Worm (Caenorhabditis elegans): ENCODE data around the gene F49H12.7.

Gene F49H12.7

DNA sequence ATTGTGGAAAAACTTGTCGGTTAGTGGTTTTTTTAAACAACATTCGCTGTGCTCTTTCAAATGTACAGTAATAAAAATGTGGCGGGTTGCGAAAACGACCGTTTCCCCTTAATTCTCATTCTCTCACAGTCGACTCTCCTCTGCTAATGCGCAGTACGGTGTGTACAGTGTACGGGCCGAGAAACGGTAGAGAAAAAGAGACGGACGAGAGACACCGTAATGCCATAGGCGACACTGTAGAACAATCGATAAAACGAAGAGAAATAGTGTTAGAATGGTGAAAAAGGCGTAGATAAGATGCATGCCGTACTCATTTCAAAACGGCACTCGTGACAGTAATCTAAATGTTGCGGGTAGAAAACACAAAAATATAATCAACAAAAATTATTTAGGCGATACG lies 25.7 kb downstream of the F49H12.7 start:
- TF ChIP-seq hlh-30 (tag; optimal IDR thresholded peaks at IDR 0.05; ENCODE audit: insufficient read depth) (peak; percentile 54), pax-1 (tag; optimal IDR thresholded peaks at IDR 0.05) (no peak), elt-2 (tag; optimal IDR thresholded peaks at IDR 0.05) (peak; percentile 54), syd-9 (tag; optimal IDR thresholded peaks at IDR 0.05) (no peak), nfya-1 (tag; optimal IDR thresholded peaks at IDR 0.05) (peak; percentile 51), npax-4 (tag; optimal IDR thresholded peaks at IDR 0.05) (no peak), T23F11.4 (GFP tag; optimal IDR thresholded peaks at IDR 0.05) (no peak)

DNA sequence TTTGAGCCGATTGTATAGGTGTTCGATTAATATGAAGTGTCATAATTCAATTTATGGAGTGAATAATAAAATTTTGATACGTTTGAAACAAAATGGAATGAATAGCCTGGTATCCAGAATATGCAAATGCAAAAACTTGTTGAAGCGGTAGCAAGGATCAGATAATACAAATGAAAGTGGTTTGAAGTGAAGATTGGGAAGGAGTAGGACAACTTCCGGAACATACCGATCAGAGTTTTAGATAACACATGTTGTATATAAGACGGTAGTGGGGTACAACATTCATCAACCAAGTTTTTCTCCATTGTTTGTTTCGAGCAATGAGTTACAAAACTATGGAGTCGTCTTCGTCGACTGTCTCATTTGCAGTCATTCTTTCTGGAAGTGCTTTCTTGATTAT lies 28.3 kb downstream of the F49H12.7 start, which contains the start of gene col-164:
Gene col-164 (plus strand): TSS at position 301 of the 400 bp plus-strand sequence.
- no peak for TF ChIP-seq ceh-18 (tag; optimal IDR thresholded peaks at IDR 0.05)
- TF ChIP-seq ceh-31 (tag; optimal IDR thresholded peaks at IDR 0.05), result no peak
- no peak for TF ChIP-seq ahr-1 (tag; optimal IDR thresholded peaks at IDR 0.05)
- TF ChIP-seq pros-1 (tag; optimal IDR thresholded peaks at IDR 0.05), result no peak
- TF ChIP-seq syd-9 (tag; optimal IDR thresholded peaks at IDR 0.05), result no peak
- TF ChIP-seq T23F11.4 (GFP tag; optimal IDR thresholded peaks at IDR 0.05), result no peak
- no peak for TF ChIP-seq eyg-1 (tag; optimal IDR thresholded peaks at IDR 0.05)
- TF ChIP-seq unc-42 (tag; optimal IDR thresholded peaks at IDR 0.05), result no peak
- no peak for TF ChIP-seq zip-5 (tag; optimal IDR thresholded peaks at IDR 0.05)
- no peak for TF ChIP-seq nhr-232 (tag; optimal IDR thresholded peaks at IDR 0.05)
- no peak for TF ChIP-seq K02D7.2 (tag; optimal IDR thresholded peaks at IDR 0.05)

DNA sequence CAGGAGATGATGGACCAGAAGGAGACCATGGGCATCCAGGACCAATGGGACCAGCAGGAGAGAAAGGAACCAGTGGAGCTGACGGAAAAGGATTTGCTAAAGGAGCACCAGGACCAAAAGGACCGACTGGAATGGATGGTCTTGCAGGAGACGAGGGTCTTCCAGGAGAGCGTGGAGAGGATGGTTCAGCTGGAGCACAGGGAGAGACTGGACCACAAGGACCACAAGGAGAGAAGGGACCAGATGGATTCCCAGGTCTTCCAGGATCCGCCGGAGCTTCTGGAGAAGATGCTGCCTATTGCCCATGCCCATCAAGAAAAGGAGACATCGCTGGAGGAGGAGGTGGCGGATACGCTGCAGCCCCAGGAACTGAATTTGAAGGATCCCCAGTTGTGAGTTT lies 29.3 kb downstream of the F49H12.7 start:
- peak; percentile 14 for TF ChIP-seq syd-9 (tag; optimal IDR thresholded peaks at IDR 0.05)
- TF ChIP-seq unc-55 (GFP tag; optimal IDR thresholded peaks at IDR 0.05), result no peak

DNA sequence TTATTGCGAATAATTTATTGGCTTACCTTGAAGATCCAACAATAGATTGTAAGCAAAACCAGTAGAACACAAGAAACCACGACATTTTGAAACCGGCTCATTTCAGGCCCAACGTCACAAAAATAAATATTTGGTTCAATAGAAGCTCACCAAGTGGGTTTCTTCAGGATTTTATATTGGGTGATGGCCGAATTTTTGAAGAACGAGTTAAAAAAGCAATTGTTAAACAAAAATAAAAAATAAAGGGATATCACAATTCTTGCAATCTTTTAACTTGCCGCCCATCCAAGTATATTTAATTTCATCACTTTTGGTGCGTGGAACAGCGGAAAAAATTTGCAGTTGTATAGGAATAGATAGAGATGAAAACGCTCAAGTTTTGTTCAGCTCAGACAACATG lies 32.0 kb downstream of the F49H12.7 start, which contains the start of gene T21D9.2:
Gene T21D9.2 (minus strand): TSS at position 101 of the 400 bp plus-strand sequence.
- TF ChIP-seq ahr-1 (tag; optimal IDR thresholded peaks at IDR 0.05) (no peak), ceh-30 (tag; optimal IDR thresholded peaks at IDR 0.05) (no peak), ceh-22 (tag; optimal IDR thresholded peaks at IDR 0.05) (no peak), tbx-2 (tag; optimal IDR thresholded peaks at IDR 0.05) (no peak), Y22D7AL.16 (tag; optimal IDR thresholded peaks at IDR 0.05) (no peak), ets-4 (tag; optimal IDR thresholded peaks at IDR 0.05) (no peak), ref-2 (tag; optimal IDR thresholded peaks at IDR 0.05) (no peak), F13H6.1 (tag; optimal IDR thresholded peaks at IDR 0.05) (no peak), che-1 (tag; optimal IDR thresholded peaks at IDR 0.05) (no peak), elt-2 (tag; optimal IDR thresholded peaks at IDR 0.05) (no peak)

ce11 chrX:2099002-2099401 lies 34.2 kb downstream of the F49H12.7 start:
- TF ChIP-seq ceh-9 (tag; optimal IDR thresholded peaks at IDR 0.05) (no peak), ama-1 (optimal IDR thresholded peaks at IDR 0.05) (no peak)

DNA sequence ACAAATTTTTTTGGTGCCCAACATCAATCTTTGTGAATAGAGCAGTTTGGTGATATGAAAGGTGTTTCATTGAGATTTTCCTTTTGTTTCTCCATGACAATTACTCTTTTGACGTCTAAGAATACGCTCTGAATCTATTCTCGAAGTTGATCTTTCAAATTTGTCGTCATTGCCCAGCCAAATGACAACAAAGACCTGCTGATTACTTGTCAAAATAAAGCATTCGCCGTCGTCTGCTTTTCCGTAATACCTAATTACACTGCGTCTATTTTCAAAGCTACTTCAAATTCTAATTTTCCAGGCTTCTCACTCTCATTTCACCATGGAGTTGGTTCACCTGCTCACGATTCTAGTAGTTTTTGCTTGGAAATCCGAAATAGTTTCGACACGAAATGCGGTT lies 40.5 kb downstream of the F49H12.7 start, which contains the start of gene F53B1.3:
Gene F53B1.3 (plus strand): TSS at position 301 of the 400 bp plus-strand sequence.
- TF ChIP-seq rnt-1 (tag; optimal IDR thresholded peaks at IDR 0.05) (no peak), pax-1 (tag; optimal IDR thresholded peaks at IDR 0.05) (no peak), pat-9 (tag; optimal IDR thresholded peaks at IDR 0.05) (no peak), lim-6 (tag; optimal IDR thresholded peaks at IDR 0.05) (no peak)

- no peak for TF ChIP-seq pha-4 (tag; optimal IDR thresholded peaks at IDR 0.05)
- no peak for TF ChIP-seq unc-42 (tag; optimal IDR thresholded peaks at IDR 0.05)
- no peak for TF ChIP-seq ceh-31 (tag; optimal IDR thresholded peaks at IDR 0.05)
- TF ChIP-seq eyg-1 (tag; optimal IDR thresholded peaks at IDR 0.05), result no peak
- no peak for TF ChIP-seq ets-4 (tag; optimal IDR thresholded peaks at IDR 0.05)
- TF ChIP-seq ama-1 (optimal IDR thresholded peaks at IDR 0.05), result no peak
- no peak for TF ChIP-seq ahr-1 (tag; optimal IDR thresholded peaks at IDR 0.05)
- peak; percentile 35 for TF ChIP-seq elt-2 (tag; optimal IDR thresholded peaks at IDR 0.05)
Measured at ce11 chrX:2107414-2107813, 42.6 kb downstream of the F49H12.7 start.
